Fruit fly (Drosophila melanogaster) whole organism, adult: ENCODE data around the gene CG45116.
"Not testable (repeated sequence)": the region's sequence is repeated elsewhere in the genome, so short reads cannot be mapped to it uniquely, and the experiment has no call there.

Source experiments
- CG11617 ChIP-seq: fragments of 200-800 bp; sonication (Bioruptor generic); optimal IDR thresholded peaks from 2 replicates; lab custom pipeline; 2017; ENCODE audit warnings: mild to moderate bottlenecking, missing biosample characterization, missing genetic modification reagents, missing genetic modification characterization
- CG12768 ChIP-seq: fragments of 200-800 bp; sonication (Bioruptor generic); optimal IDR thresholded peaks from 2 replicates; lab custom pipeline; 2017; ENCODE audit warnings: missing biosample characterization, missing genetic modification characterization, mild to moderate bottlenecking, moderate library complexity, missing genetic modification reagents
- CG14711 ChIP-seq: fragments of 200-800 bp; sonication (Bioruptor generic); optimal IDR thresholded peaks from 2 replicates; lab custom pipeline; 2018; ENCODE audit warnings: missing biosample characterization, mild to moderate bottlenecking, missing genetic modification characterization, moderate library complexity
- CG1620 ChIP-seq: fragments of 200-800 bp; sonication (Bioruptor generic); optimal IDR thresholded peaks from 2 replicates; lab custom pipeline; 2016; ENCODE audit warnings: missing biosample characterization, missing genetic modification characterization
- CG33017 ChIP-seq: fragments of 200-800 bp; sonication (Bioruptor generic); optimal IDR thresholded peaks from 2 replicates; lab custom pipeline; 2018; ENCODE audit warnings: missing biosample characterization, mild to moderate bottlenecking, missing genetic modification characterization, moderate library complexity
- CG5204 ChIP-seq: fragments of 200-800 bp; sonication (Bioruptor generic); optimal IDR thresholded peaks from 2 replicates; lab custom pipeline; 2016; ENCODE audit warnings: missing biosample characterization, missing genetic modification characterization
- CG7045 ChIP-seq: fragments of 200-800 bp; sonication (Bioruptor generic); optimal IDR thresholded peaks from 2 replicates; lab custom pipeline; 2017; ENCODE audit warnings: missing biosample characterization, mild to moderate bottlenecking, missing genetic modification characterization
- CG7101 ChIP-seq: fragments of 200-800 bp; sonication (Bioruptor generic); optimal IDR thresholded peaks from 2 replicates; lab custom pipeline; 2018; ENCODE audit warnings: missing biosample characterization, mild to moderate bottlenecking, missing genetic modification characterization, moderate library complexity
- Clk ChIP-seq: fragments of 200-800 bp; sonication (Bioruptor generic); optimal IDR thresholded peaks from 2 replicates; lab custom pipeline; 2017; ENCODE audit warnings: missing biosample characterization, missing genetic modification characterization
- Crg-1 ChIP-seq: fragments of 200-800 bp; sonication (Bioruptor generic); optimal IDR thresholded peaks from 2 replicates; lab custom pipeline; 2016; ENCODE audit warnings: missing biosample characterization, missing genetic modification characterization
- Hr96 ChIP-seq: fragments of 200-800 bp; sonication (Bioruptor generic); optimal IDR thresholded peaks from 2 replicates; lab custom pipeline; 2016; ENCODE audit warnings: missing biosample characterization, missing genetic modification characterization
- Mnt ChIP-seq: fragments of 200-800 bp; sonication (Bioruptor generic); optimal IDR thresholded peaks from 2 replicates; lab custom pipeline; 2016; ENCODE audit warnings: missing biosample characterization, mild to moderate bottlenecking, missing genetic modification characterization
- bab1 ChIP-seq: fragments of 200-800 bp; sonication (Bioruptor generic); optimal IDR thresholded peaks from 3 replicates; lab custom pipeline; 2019; ENCODE audit warnings: missing biosample characterization, mild to moderate bottlenecking, missing genetic modification characterization, moderate library complexity
- cic ChIP-seq: fragments of 200-800 bp; sonication (Bioruptor generic); optimal IDR thresholded peaks from 2 replicates; lab custom pipeline; 2017; ENCODE audit warnings: missing biosample characterization, mild to moderate bottlenecking, missing genetic modification characterization, moderate library complexity
- cnc ChIP-seq, 2 experiments: fragments of >200 bp; optimal IDR thresholded peaks; 2 replicates each; lab custom pipeline; 2017
- kay ChIP-seq: fragments of 200-800 bp; sonication (Bioruptor generic); peaks from one replicate; lab custom pipeline; 2016; ENCODE audit warnings: missing biosample characterization, missing genetic modification characterization, borderline replicate concordance
- ovo ChIP-seq: fragments of 200-800 bp; sonication (Bioruptor generic); optimal IDR thresholded peaks from 2 replicates; lab custom pipeline; 2016; ENCODE audit warnings: missing biosample characterization, missing genetic modification characterization
- pad ChIP-seq: fragments of 200-800 bp; sonication (Bioruptor generic); optimal IDR thresholded peaks from 3 replicates; lab custom pipeline; 2017; ENCODE audit warnings: missing biosample characterization, missing genetic modification characterization, mild to moderate bottlenecking, moderate library complexity, missing genetic modification reagents
- tj ChIP-seq: fragments of 200-800 bp; sonication (Bioruptor generic); optimal IDR thresholded peaks from 3 replicates; lab custom pipeline; 2017; ENCODE audit warnings: missing biosample characterization, mild to moderate bottlenecking, missing genetic modification characterization, moderate library complexity
- toe ChIP-seq: fragments of 200-800 bp; sonication (Bioruptor generic); optimal IDR thresholded peaks from 2 replicates; lab custom pipeline; 2016; ENCODE audit warnings: missing biosample characterization, missing genetic modification characterization

Gene CG45116

dm6 chr3L:22711855-22712254, 12.6 kb downstream of the CG45116 start, which contains the start of gene CG11370:
Gene CG11370 (plus strand): TSS chr3L:22712155.
- no peak for TF ChIP-seq ovo
- no peak for TF ChIP-seq CG12768 (GFP tag; lab: Kevin White, UChicago)
- TF ChIP-seq pad (GFP tag; lab: Kevin White, UChicago), result no peak
- TF ChIP-seq Hr96 (GFP tag; lab: Kevin White, UChicago), result no peak
- no peak for TF ChIP-seq kay (GFP tag; lab: Kevin White, UChicago)
- TF ChIP-seq toe (GFP tag; lab: Kevin White, UChicago), result no peak
- TF ChIP-seq CG11617 (GFP tag; lab: Kevin White, UChicago), result no peak
- no peak for TF ChIP-seq Crg-1 (GFP tag; lab: Kevin White, UChicago)
- no peak for TF ChIP-seq CG5204 (GFP tag; lab: Kevin White, UChicago)
- TF ChIP-seq Clk (GFP tag; lab: Kevin White, UChicago), result no peak
- TF ChIP-seq bab1 (GFP tag; lab: Kevin White, UChicago), result no peak
- TF ChIP-seq CG7045 (GFP tag; lab: Kevin White, UChicago), result no peak
- no peak for TF ChIP-seq Mnt
- TF ChIP-seq CG1620, result no peak
- TF ChIP-seq cnc (optimal IDR thresholded peaks at IDR 0.05; lab: Kevin White, UChicago), result no peak

dm6 chr3L:22713605-22714004, 14.4 kb downstream of the CG45116 start:
- no peak for TF ChIP-seq Mnt
- TF ChIP-seq CG7045 (GFP tag; lab: Kevin White, UChicago), result no peak
- no peak for TF ChIP-seq ovo
- no peak for TF ChIP-seq CG7101 (tag; lab: Kevin White, UChicago)
- no peak for TF ChIP-seq CG33017

dm6 chr3L:22717137-22717767, 18.0 kb downstream of the CG45116 start, which contains the start of the genes ArfGAP3 and CG32452:
Gene ArfGAP3 (minus strand): TSS chr3L:22717577.
Gene CG32452 (plus strand): TSS chr3L:22717728.
- TF ChIP-seq CG33017 (peak; percentile 15), tj (GFP tag; lab: Kevin White, UChicago) (peak; percentile 25), CG1620 (peak; percentile 83), ovo (peak; percentile 48), CG11617 (GFP tag; lab: Kevin White, UChicago) (peak; percentile 69), pad (GFP tag; lab: Kevin White, UChicago) (peak; percentile 48), toe (GFP tag; lab: Kevin White, UChicago) (peak; percentile 85), CG7101 (tag; lab: Kevin White, UChicago) (peak; percentile 62), CG14711 (tag; lab: Kevin White, UChicago) (peak; percentile 66), Hr96 (GFP tag; lab: Kevin White, UChicago) (peak; percentile 46), Clk (GFP tag; lab: Kevin White, UChicago) (peak; percentile 12), cnc (optimal IDR thresholded peaks at IDR 0.05; lab: Kevin White, UChicago) (no peak), kay (GFP tag; lab: Kevin White, UChicago) (no peak), CG12768 (GFP tag; lab: Kevin White, UChicago) (peak; percentile 59), bab1 (GFP tag; lab: Kevin White, UChicago) (peak; percentile 78), Mnt (peak; percentile 49), CG5204 (GFP tag; lab: Kevin White, UChicago) (peak; percentile 79), Crg-1 (GFP tag; lab: Kevin White, UChicago) (peak; percentile 57), CG7045 (GFP tag; lab: Kevin White, UChicago) (peak; percentile 68), cic (GFP tag; lab: Kevin White, UChicago) (peak; percentile 23)

dm6 chr3L:22720694-22721270, 21.5 kb downstream of the CG45116 start, which contains the start of gene mael:
Gene mael (plus strand): TSS chr3L:22721203.
- TF ChIP-seq kay, CG5204, pad (GFP tag; lab: Kevin White, UChicago): not testable (repeated sequence)

- TF ChIP-seq tj (GFP tag; lab: Kevin White, UChicago) (no peak), CG1620 (no peak), CG7101 (tag; lab: Kevin White, UChicago) (no peak), CG5204 (GFP tag; lab: Kevin White, UChicago) (no peak), ovo (no peak), Mnt (no peak), CG7045 (GFP tag; lab: Kevin White, UChicago) (no peak), CG11617 (GFP tag; lab: Kevin White, UChicago) (no peak), Crg-1 (GFP tag; lab: Kevin White, UChicago) (no peak), Clk (GFP tag; lab: Kevin White, UChicago) (no peak), Hr96 (GFP tag; lab: Kevin White, UChicago) (no peak), cic (GFP tag; lab: Kevin White, UChicago) (no peak), toe (GFP tag; lab: Kevin White, UChicago) (no peak), bab1 (GFP tag; lab: Kevin White, UChicago) (no peak), CG12768 (GFP tag; lab: Kevin White, UChicago) (no peak), CG33017 (no peak), kay (GFP tag; lab: Kevin White, UChicago) (no peak), CG14711 (tag; lab: Kevin White, UChicago) (no peak), pad (GFP tag; lab: Kevin White, UChicago) (no peak), cnc (optimal IDR thresholded peaks at IDR 0.05; lab: Kevin White, UChicago) (no peak)
Measured at dm6 chr3L:22721991-22722390, 22.8 kb downstream of the CG45116 start, which contains the start of gene CG14451. Gene CG14451 (minus strand): TSS chr3L:22722091.
